Worm (Caenorhabditis elegans): ENCODE results near the gene C04E12.2.

The C04E12.2 gene

ce11 chrV:3346434-3347019 is 21.3 kb upstream of the C04E12.2 start, which contains the start of gene fbxa-65:
fbxa-65 (minus strand) TSS chrV:3346484.
- TF ChIP-seq unc-39 (tag; optimal IDR thresholded peaks at IDR 0.05) = no peak
- no peak for TF ChIP-seq pha-4 (tag; optimal IDR thresholded peaks at IDR 0.05)
- TF ChIP-seq elt-2 (tag; optimal IDR thresholded peaks at IDR 0.05) = no peak
- TF ChIP-seq R02D3.7 (tag; optimal IDR thresholded peaks at IDR 0.05) = no peak
- TF ChIP-seq ama-1 (optimal IDR thresholded peaks at IDR 0.05) = no peak
- no peak for TF ChIP-seq tbx-2 (tag; optimal IDR thresholded peaks at IDR 0.05)

- TF ChIP-seq zag-1 (tag; optimal IDR thresholded peaks at IDR 0.05) = no peak
- TF ChIP-seq nhr-67 (tag; optimal IDR thresholded peaks at IDR 0.05) = no peak
- TF ChIP-seq ztf-4 (tag; optimal IDR thresholded peaks at IDR 0.05) = no peak
- no peak for TF ChIP-seq ceh-82 (tag; optimal IDR thresholded peaks at IDR 0.05)
- no peak for TF ChIP-seq pha-4 (tag; optimal IDR thresholded peaks at IDR 0.05)
- no peak for TF ChIP-seq ztf-11 (tag; optimal IDR thresholded peaks at IDR 0.05)
- no peak for TF ChIP-seq ama-1 (optimal IDR thresholded peaks at IDR 0.05)
- no peak for TF ChIP-seq fos-1 (tag; optimal IDR thresholded peaks at IDR 0.05)
- TF ChIP-seq ceh-9 (tag; optimal IDR thresholded peaks at IDR 0.05) = no peak
- no peak for TF ChIP-seq fkh-10 (GFP tag; optimal IDR thresholded peaks at IDR 0.05)
- TF ChIP-seq nhr-43 (tag; optimal IDR thresholded peaks at IDR 0.05; ENCODE audit: poor library complexity, severe bottlenecking) = no peak
- TF ChIP-seq ZK546.5 (tag; optimal IDR thresholded peaks at IDR 0.05) = no peak
- TF ChIP-seq fkh-2 (tag; optimal IDR thresholded peaks at IDR 0.05) = no peak
- TF ChIP-seq mdl-1 (tag; optimal IDR thresholded peaks at IDR 0.05) = no peak
- TF ChIP-seq nhr-23 (tag; optimal IDR thresholded peaks at IDR 0.05) = no peak
- TF ChIP-seq nhr-28 (tag; optimal IDR thresholded peaks at IDR 0.05) = no peak
- no peak for TF ChIP-seq lsy-12 (tag; optimal IDR thresholded peaks at IDR 0.05)
- no peak for TF ChIP-seq lin-15B (tag; optimal IDR thresholded peaks at IDR 0.05)
- TF ChIP-seq hmg-11 (tag; optimal IDR thresholded peaks at IDR 0.05) = no peak
These were observed 20.4 kb upstream of the C04E12.2 start for ce11 chrV:3347486-3347885.

ce11 chrV:3349877-3350276 is 18.0 kb upstream of the C04E12.2 start, which contains the start of gene C17B7.15:
C17B7.15 (plus strand) TSS chrV:3350177.
- TF ChIP-seq nhr-76 (tag; optimal IDR thresholded peaks at IDR 0.05) (no peak), hmg-11 (tag; optimal IDR thresholded peaks at IDR 0.05) (no peak), eor-1 (tag; optimal IDR thresholded peaks at IDR 0.05) (no peak), fkh-2 (tag; optimal IDR thresholded peaks at IDR 0.05) (no peak)

- TF ChIP-seq ama-1 (optimal IDR thresholded peaks at IDR 0.05) = no peak
- no peak for TF ChIP-seq egl-27 (tag; optimal IDR thresholded peaks at IDR 0.05)
- TF ChIP-seq lin-39 (tag; optimal IDR thresholded peaks at IDR 0.05) = no peak
- TF ChIP-seq elt-2 (tag; optimal IDR thresholded peaks at IDR 0.05) = no peak
- no peak for TF ChIP-seq pha-4 (tag; optimal IDR thresholded peaks at IDR 0.05)
- TF ChIP-seq jun-1 (tag; optimal IDR thresholded peaks at IDR 0.05) = no peak
- no peak for TF ChIP-seq nhr-76 (tag; optimal IDR thresholded peaks at IDR 0.05)
- TF ChIP-seq egl-5 (tag; optimal IDR thresholded peaks at IDR 0.05) = no peak
- TF ChIP-seq snpc-4 (tag; optimal IDR thresholded peaks at IDR 0.05) = no peak
- no peak for TF ChIP-seq zag-1 (tag; optimal IDR thresholded peaks at IDR 0.05)
- no peak for TF ChIP-seq sea-2 (GFP tag; optimal IDR thresholded peaks at IDR 0.05)
- TF ChIP-seq eor-1 (tag; optimal IDR thresholded peaks at IDR 0.05) = no peak
- TF ChIP-seq nhr-43 (tag; optimal IDR thresholded peaks at IDR 0.05; ENCODE audit: poor library complexity, severe bottlenecking) = no peak
- no peak for TF ChIP-seq nhr-12 (tag; optimal IDR thresholded peaks at IDR 0.05)
- no peak for TF ChIP-seq unc-39 (tag; optimal IDR thresholded peaks at IDR 0.05)
- TF ChIP-seq mdl-1 (tag; optimal IDR thresholded peaks at IDR 0.05) = no peak
- TF ChIP-seq nhr-23 (tag; optimal IDR thresholded peaks at IDR 0.05) = no peak
- TF ChIP-seq ZK546.5 (tag; optimal IDR thresholded peaks at IDR 0.05) = no peak
- TF ChIP-seq nhr-25 (tag; optimal IDR thresholded peaks at IDR 0.05) = no peak
- TF ChIP-seq nhr-11 (tag; optimal IDR thresholded peaks at IDR 0.05) = no peak
These were observed 16.6 kb upstream of the C04E12.2 start, which contains the start of gene str-63 for ce11 chrV:3351266-3351665. str-63 (plus strand) TSS chrV:3351566.

- TF ChIP-seq nhr-23 (tag; optimal IDR thresholded peaks at IDR 0.05) = no peak
- TF ChIP-seq nhr-28 (tag; optimal IDR thresholded peaks at IDR 0.05) = no peak
- TF ChIP-seq nhr-25 (tag; optimal IDR thresholded peaks at IDR 0.05) = no peak
- no peak for TF ChIP-seq tbx-2 (tag; optimal IDR thresholded peaks at IDR 0.05)
- TF ChIP-seq ztf-11 (tag; optimal IDR thresholded peaks at IDR 0.05) = no peak
- TF ChIP-seq zag-1 (tag; optimal IDR thresholded peaks at IDR 0.05) = no peak
- no peak for TF ChIP-seq nhr-11 (tag; optimal IDR thresholded peaks at IDR 0.05)
- TF ChIP-seq eor-1 (tag; optimal IDR thresholded peaks at IDR 0.05) = no peak
- TF ChIP-seq nhr-76 (tag; optimal IDR thresholded peaks at IDR 0.05) = no peak
- no peak for TF ChIP-seq elt-2 (tag; optimal IDR thresholded peaks at IDR 0.05)
- TF ChIP-seq fkh-10 (GFP tag; optimal IDR thresholded peaks at IDR 0.05) = no peak
- no peak for TF ChIP-seq hmg-11 (tag; optimal IDR thresholded peaks at IDR 0.05)
- TF ChIP-seq snpc-4 (tag; optimal IDR thresholded peaks at IDR 0.05) = no peak
- TF ChIP-seq R02D3.7 (tag; optimal IDR thresholded peaks at IDR 0.05) = no peak
- TF ChIP-seq jun-1 (tag; optimal IDR thresholded peaks at IDR 0.05) = no peak
These were observed 14.9 kb upstream of the C04E12.2 start, which contains the start of gene C17B7.12 for ce11 chrV:3352925-3353324. C17B7.12 (plus strand) TSS chrV:3353225.

All from whole organism, L3 larva.